Worm (Caenorhabditis elegans): ENCODE measurements around the gene T07E3.3.

DNA sequence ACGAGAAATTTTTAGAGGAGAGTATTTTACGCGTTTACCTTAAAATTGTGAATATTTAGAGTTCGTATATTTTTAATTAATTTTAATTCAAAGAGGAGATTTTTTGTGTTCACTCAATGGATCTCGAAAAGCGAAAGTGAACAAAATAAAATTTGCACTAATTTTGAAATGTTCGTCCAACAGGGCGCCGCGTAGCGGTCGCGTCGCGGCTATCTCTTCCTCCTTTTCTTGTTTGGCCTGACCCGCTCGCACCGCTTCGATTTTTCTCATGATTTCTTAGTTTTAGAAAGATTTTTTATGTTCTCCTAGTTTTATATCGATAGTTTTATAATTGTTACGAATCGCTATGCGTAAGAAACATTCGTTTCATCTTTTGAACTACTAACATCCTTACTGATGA lies 47.8 kb downstream of the T07E3.3 start:
- TF ChIP-seq K09A11.1 (tag; optimal IDR thresholded peaks at IDR 0.05; ENCODE audit: insufficient read depth) (no peak), pha-4 (tag; optimal IDR thresholded peaks at IDR 0.05) (no peak)

All from whole organism, late embryonic.